Fruit fly (Drosophila melanogaster) whole organism, larva: ENCODE measurements around the gene CG7550.

ENCODE experiments used
- noc ChIP-seq: fragments of 200-800 bp; sonication (Bioruptor generic); optimal IDR thresholded peaks from 3 replicates; lab custom pipeline; 2019; ENCODE audit warnings: missing biosample characterization, mild to moderate bottlenecking, missing genetic modification characterization, moderate library complexity

CG7550 gene

DNA sequence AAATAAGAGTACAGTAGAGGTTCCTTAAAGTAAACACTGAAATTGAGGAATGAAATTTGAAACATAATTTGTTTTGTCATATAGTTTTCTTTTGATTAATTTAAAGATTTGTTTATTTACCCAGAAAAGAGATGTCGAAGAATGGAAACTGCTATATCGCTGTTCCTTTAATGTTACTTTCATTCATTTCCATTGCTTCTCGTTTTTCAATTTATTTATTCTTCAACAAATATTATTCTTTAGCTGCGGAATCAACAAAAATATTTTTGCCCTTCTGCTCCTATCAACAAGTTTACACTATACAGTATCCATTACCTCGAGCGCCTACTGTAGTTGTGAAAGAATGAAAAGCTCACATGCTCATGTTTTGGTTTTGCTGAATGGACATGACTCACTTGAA, 48.2 kb downstream of the CG7550 start:
- no peak for TF ChIP-seq noc (tag; lab: Kevin White, UChicago)

DNA sequence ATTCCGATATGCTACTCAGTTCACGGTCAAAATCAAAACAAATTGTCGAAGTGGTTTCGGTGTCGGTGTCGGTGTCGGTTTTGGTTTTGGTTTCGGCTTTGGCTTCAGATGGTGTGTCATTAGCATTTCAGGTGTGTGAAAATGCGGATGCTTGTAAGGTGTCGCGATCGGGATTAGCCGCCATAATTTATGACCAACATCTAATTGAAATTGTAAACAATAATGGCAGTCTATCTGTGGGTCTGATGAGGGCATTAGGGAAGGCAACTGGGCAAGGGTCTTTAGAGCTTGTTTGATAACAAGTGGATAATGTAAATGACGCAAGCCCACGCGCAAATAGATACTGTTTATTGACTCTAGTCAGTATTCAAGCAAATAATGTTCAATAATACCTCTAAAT, 49.4 kb downstream of the CG7550 start:
- TF ChIP-seq noc (tag; lab: Kevin White, UChicago): no peak

DNA sequence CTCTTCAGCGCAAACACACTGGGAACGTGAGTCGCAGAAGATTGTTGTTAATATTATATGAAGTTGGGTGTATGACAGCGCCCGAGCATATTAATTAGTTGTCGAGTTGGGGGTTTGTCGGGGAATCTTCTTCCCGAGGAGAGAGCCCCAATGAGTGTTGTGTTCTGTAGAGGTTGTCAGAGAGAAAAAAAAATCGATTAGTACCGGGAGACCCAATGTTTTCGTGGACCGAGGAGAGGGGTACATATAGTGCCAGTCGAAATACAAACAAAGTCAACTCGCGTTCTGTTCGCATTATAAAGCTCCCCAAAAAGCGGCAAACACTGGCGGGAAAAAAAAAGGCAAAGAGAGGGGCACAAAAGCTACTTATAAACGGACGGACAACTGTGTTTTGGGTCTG, 50.5 kb downstream of the CG7550 start:
- no peak for TF ChIP-seq noc (tag; lab: Kevin White, UChicago)
